Fruit fly (Drosophila melanogaster) whole organism, embryonic: ENCODE measurements around the gene CG2961.

Experiments
- BtbVII ChIP-seq: fragments of 200-800 bp; sonication (Bioruptor generic); optimal IDR thresholded peaks from 3 replicates; lab custom pipeline; 2017; ENCODE audit warnings: missing biosample characterization, mild to moderate bottlenecking, missing genetic modification characterization
- CG10366 ChIP-seq: fragments of 200-800 bp; sonication (Bioruptor generic); IDR thresholded peaks from 2 replicates; pipeline ENCODE4 v1.3.6; 2022; ENCODE audit warnings: missing biosample characterization, missing genetic modification characterization
- CG10565 ChIP-seq: fragments of 200-800 bp; sonication (Bioruptor generic); optimal IDR thresholded peaks from 3 replicates; lab custom pipeline; 2016; ENCODE audit warnings: missing biosample characterization, mild to moderate bottlenecking, missing genetic modification characterization
- CG10654 ChIP-seq: fragments of 200-800 bp; sonication (Bioruptor generic); optimal IDR thresholded peaks from 2 replicates; lab custom pipeline; 2016; ENCODE audit warnings: missing biosample characterization, missing genetic modification characterization
- CG11085 ChIP-seq: fragments of 200-800 bp; sonication (Bioruptor generic); IDR thresholded peaks from 2 replicates; pipeline ENCODE4 v1.3.6; 2022; ENCODE audit warnings: missing biosample characterization, missing genetic modification characterization
- CG11456 ChIP-seq: fragments of 200-800 bp; sonication (Bioruptor generic); IDR thresholded peaks from 3 replicates; pipeline ENCODE4 v1.3.6; 2022; ENCODE audit warnings: missing biosample characterization, missing genetic modification characterization
- CG11696 ChIP-seq: fragments of 200-800 bp; sonication (Bioruptor generic); IDR thresholded peaks from 2 replicates; pipeline ENCODE4 v1.3.6; 2022; ENCODE audit warnings: missing biosample characterization, missing genetic modification characterization
- CG1233 ChIP-seq: fragments of 200-800 bp; sonication (Bioruptor generic); optimal IDR thresholded peaks from 4 replicates; lab custom pipeline; 2018; ENCODE audit warnings: missing biosample characterization, mild to moderate bottlenecking, missing genetic modification characterization
- CG14014 ChIP-seq: fragments of 200-800 bp; sonication (Bioruptor generic); IDR thresholded peaks from 2 replicates; pipeline ENCODE4 v1.3.6; 2022; ENCODE audit warnings: missing biosample characterization, missing genetic modification characterization
- CG14965 ChIP-seq: fragments of 200-800 bp; sonication (Bioruptor generic); optimal IDR thresholded peaks from 2 replicates; lab custom pipeline; 2016; ENCODE audit warnings: missing biosample characterization, missing genetic modification characterization, borderline replicate concordance
- CG15514 ChIP-seq: fragments of 200-800 bp; sonication (Bioruptor generic); optimal IDR thresholded peaks from 3 replicates; lab custom pipeline; 2017; ENCODE audit warnings: missing biosample characterization, missing genetic modification characterization, mild to moderate bottlenecking, moderate library complexity, missing genetic modification reagents
- CG17612 ChIP-seq: fragments of 200-800 bp; sonication (Bioruptor generic); IDR thresholded peaks from 2 replicates; pipeline ENCODE4 v1.3.6; 2022; ENCODE audit warnings: missing biosample characterization, missing genetic modification characterization
- CG17802 ChIP-seq: fragments of 200-800 bp; sonication (Bioruptor generic); optimal IDR thresholded peaks from 2 replicates; lab custom pipeline; 2018; ENCODE audit warnings: missing biosample characterization, mild to moderate bottlenecking, missing genetic modification characterization, moderate library complexity
- CG18476 ChIP-seq: fragments of 200-800 bp; sonication (Bioruptor generic); optimal IDR thresholded peaks from 2 replicates; lab custom pipeline; 2016; ENCODE audit warnings: missing biosample characterization, mild to moderate bottlenecking, missing genetic modification characterization
- CG2199 ChIP-seq: fragments of 200-800 bp; sonication (Bioruptor generic); IDR thresholded peaks from 3 replicates; pipeline ENCODE4 v1.3.6; 2022; ENCODE audit warnings: missing biosample characterization, missing genetic modification characterization
- CG30020 ChIP-seq: fragments of 200-800 bp; optimal IDR thresholded peaks from 2 replicates; lab custom pipeline; 2019; ENCODE audit warnings: missing biosample characterization, mild to moderate bottlenecking, missing genetic modification characterization, moderate library complexity
- CG32532 ChIP-seq: fragments of 200-800 bp; sonication (Bioruptor generic); IDR thresholded peaks from 2 replicates; pipeline ENCODE4 v1.3.6; 2022; ENCODE audit warnings: missing biosample characterization, missing genetic modification characterization
- CG4404 ChIP-seq: fragments of 200-800 bp; sonication (Bioruptor generic); IDR thresholded peaks from 2 replicates; pipeline ENCODE4 v1.3.6; 2022; ENCODE audit warnings: missing biosample characterization, missing genetic modification characterization
- CG6272 ChIP-seq: fragments of 200-800 bp; sonication (Bioruptor generic); IDR thresholded peaks from 2 replicates; pipeline ENCODE4 v1.3.6; 2022; ENCODE audit warnings: missing biosample characterization, missing genetic modification characterization
- CG6683 ChIP-seq: fragments of 200-800 bp; sonication (Bioruptor generic); optimal IDR thresholded peaks from 2 replicates; lab custom pipeline; 2017; ENCODE audit warnings: missing biosample characterization, mild to moderate bottlenecking, missing genetic modification characterization, missing genetic modification reagents
- CG7963 ChIP-seq: fragments of 200-800 bp; sonication (Bioruptor generic); IDR thresholded peaks from 3 replicates; pipeline ENCODE4 v1.3.6; 2022; ENCODE audit warnings: missing biosample characterization, missing genetic modification characterization; ENCODE audit not compliant: partially characterized antibody
- CG8765 ChIP-seq: fragments of 200-800 bp; sonication (Bioruptor generic); IDR thresholded peaks from 2 replicates; pipeline ENCODE4 v1.3.6; 2022; ENCODE audit warnings: missing biosample characterization, missing genetic modification characterization
- CG8924 ChIP-seq: fragments of 200-800 bp; optimal IDR thresholded peaks from 3 replicates; lab custom pipeline; 2019; ENCODE audit warnings: missing biosample characterization, mild to moderate bottlenecking, missing genetic modification characterization, moderate library complexity
- CHES-1-like ChIP-seq: fragments of 200-800 bp; sonication (Bioruptor generic); optimal IDR thresholded peaks from 2 replicates; lab custom pipeline; 2016; ENCODE audit warnings: missing biosample characterization, missing genetic modification characterization
- Camta ChIP-seq: fragments of 200-800 bp; sonication (Bioruptor generic); optimal IDR thresholded peaks from 2 replicates; lab custom pipeline; 2016; ENCODE audit warnings: missing biosample characterization, missing genetic modification characterization
- D19B ChIP-seq: fragments of 200-800 bp; sonication (Bioruptor generic); optimal IDR thresholded peaks from 2 replicates; lab custom pipeline; 2017; ENCODE audit warnings: missing biosample characterization, mild to moderate bottlenecking, missing genetic modification characterization
- Deaf1 ChIP-seq: fragments of 200-800 bp; optimal IDR thresholded peaks from 3 replicates; lab custom pipeline; 2019; ENCODE audit warnings: missing biosample characterization, mild to moderate bottlenecking, missing genetic modification characterization, moderate library complexity
- Dll ChIP-seq: fragments of 200-800 bp; sonication (Bioruptor generic); IDR thresholded peaks from 4 replicates; pipeline ENCODE4 v1.3.6; 2022; ENCODE audit warnings: missing biosample characterization, missing genetic modification characterization; ENCODE audit not compliant: partially characterized antibody
- Eip74EF ChIP-seq, 2 experiments: fragments of 200-800 bp in 1 of 2; fragments of >200 bp in 1 of 2; sonication (Bioruptor generic) in 1 of 2; optimal IDR thresholded peaks; 2 replicates each; lab custom pipeline; 2017 to 2019; ENCODE audit warnings: missing biosample characterization in 2 of 2, missing genetic modification characterization in 2 of 2, mild to moderate bottlenecking in 1 of 2, moderate library complexity in 1 of 2
- HLH4C ChIP-seq: fragments of 200-800 bp; sonication (Bioruptor generic); IDR thresholded peaks from 3 replicates; pipeline ENCODE4 v1.3.6; 2022; ENCODE audit warnings: missing biosample characterization, missing genetic modification characterization; ENCODE audit not compliant: partially characterized antibody
- HmgD ChIP-seq: fragments of 200-800 bp; sonication (Bioruptor generic); optimal IDR thresholded peaks from 3 replicates; lab custom pipeline; 2016; ENCODE audit warnings: missing biosample characterization, missing genetic modification characterization
- MBD-R2 ChIP-seq: fragments of 200-800 bp; sonication (Bioruptor generic); IDR thresholded peaks from 2 replicates; pipeline ENCODE4 v1.3.6; 2022; ENCODE audit warnings: missing biosample characterization, missing genetic modification characterization
- Pdp1 ChIP-seq, 2 experiments: fragments of 200-800 bp; sonication (Bioruptor generic); optimal IDR thresholded peaks; 3 replicates each; lab custom pipeline; 2016; ENCODE audit warnings: missing biosample characterization in 2 of 2, missing genetic modification characterization in 2 of 2, mild to moderate bottlenecking in 1 of 2, moderate library complexity in 1 of 2
- ab ChIP-seq: fragments of 200-800 bp; sonication (Bioruptor generic); optimal IDR thresholded peaks from 2 replicates; lab custom pipeline; 2016; ENCODE audit warnings: missing biosample characterization, missing genetic modification characterization
- bigmax ChIP-seq: fragments of 200-800 bp; sonication (Bioruptor generic); optimal IDR thresholded peaks from 2 replicates; lab custom pipeline; 2018; ENCODE audit warnings: missing biosample characterization, mild to moderate bottlenecking, missing genetic modification characterization
- chm ChIP-seq: fragments of 200-800 bp; sonication (Bioruptor generic); IDR thresholded peaks from 2 replicates; pipeline ENCODE4 v1.3.6; 2022; ENCODE audit warnings: missing biosample characterization, missing genetic modification characterization
- dm ChIP-seq: fragments of 200-800 bp; sonication (Bioruptor generic); optimal IDR thresholded peaks from 3 replicates; lab custom pipeline; 2016; ENCODE audit warnings: missing biosample characterization, missing genetic modification characterization
- dmrt11E ChIP-seq: fragments of 200-800 bp; sonication (Bioruptor generic); optimal IDR thresholded peaks from 3 replicates; lab custom pipeline; 2018; ENCODE audit warnings: missing biosample characterization, mild to moderate bottlenecking, missing genetic modification characterization, moderate library complexity
- dpn ChIP-seq, 2 experiments: fragments of 200-800 bp; sonication (Bioruptor generic); optimal IDR thresholded peaks; 3 replicates each; lab custom pipeline; 2016; ENCODE audit warnings: missing biosample characterization in 2 of 2, missing genetic modification characterization in 2 of 2
- exex ChIP-seq: fragments of 200-800 bp; sonication (Bioruptor generic); optimal IDR thresholded peaks from 4 replicates; lab custom pipeline; 2018; ENCODE audit warnings: missing biosample characterization, mild to moderate bottlenecking, missing genetic modification characterization, moderate library complexity
- ftz-f1 ChIP-seq: fragments of 200-800 bp; sonication (Bioruptor generic); optimal IDR thresholded peaks from 2 replicates; lab custom pipeline; 2016; ENCODE audit warnings: missing biosample characterization, missing genetic modification characterization
- gro ChIP-seq: fragments of 200-800 bp; sonication (Bioruptor generic); optimal IDR thresholded peaks from 2 replicates; lab custom pipeline; 2016; ENCODE audit warnings: missing biosample characterization, missing genetic modification characterization
- kah ChIP-seq: fragments of 200-800 bp; sonication (Bioruptor generic); optimal IDR thresholded peaks from 2 replicates; lab custom pipeline; 2018; ENCODE audit warnings: missing biosample characterization, mild to moderate bottlenecking, missing genetic modification characterization
- klu ChIP-seq: fragments of 200-800 bp; sonication (Bioruptor generic); IDR thresholded peaks from 2 replicates; pipeline ENCODE4 v1.3.6; 2022; ENCODE audit warnings: missing biosample characterization, missing genetic modification characterization
- maf-S ChIP-seq: fragments of 200-800 bp; sonication (Bioruptor generic); optimal IDR thresholded peaks from 2 replicates; lab custom pipeline; 2016; ENCODE audit warnings: missing biosample characterization, missing genetic modification characterization
- onecut ChIP-seq: fragments of 200-800 bp; sonication (Bioruptor generic); IDR thresholded peaks from 2 replicates; pipeline ENCODE4 v1.3.6; 2022; ENCODE audit warnings: missing biosample characterization, missing genetic modification characterization
- rib ChIP-seq: fragments of 200-800 bp; sonication (Bioruptor generic); IDR thresholded peaks from 2 replicates; pipeline ENCODE4 v1.3.6; 2022; ENCODE audit warnings: missing biosample characterization, missing genetic modification characterization
- sisA ChIP-seq: fragments of 200-800 bp; sonication (Bioruptor generic); IDR thresholded peaks from 2 replicates; pipeline ENCODE4 v1.3.6; 2022; ENCODE audit warnings: missing biosample characterization, missing genetic modification characterization
- sob ChIP-seq: fragments of 200-800 bp; sonication (Bioruptor generic); IDR thresholded peaks from 2 replicates; pipeline ENCODE4 v1.3.6; 2022; ENCODE audit warnings: missing biosample characterization, missing genetic modification characterization
- unpg ChIP-seq: fragments of 200-800 bp; sonication (Bioruptor generic); optimal IDR thresholded peaks from 3 replicates; lab custom pipeline; 2018; ENCODE audit warnings: missing biosample characterization, mild to moderate bottlenecking, missing genetic modification characterization, moderate library complexity
- zen2 ChIP-seq: fragments of 200-800 bp; sonication (Bioruptor generic); IDR thresholded peaks from 3 replicates; pipeline ENCODE4 v1.3.6; 2022; ENCODE audit warnings: missing biosample characterization, missing genetic modification characterization; ENCODE audit not compliant: partially characterized antibody

Gene CG2961

dm6 chrX:10232497-10232896 is 383 bp downstream of the CG2961 start (continued):
- TF ChIP-seq CG32532 (GFP tag; lab: Robert Waterston, UW) (peak; percentile 62; the same call in 1 of the 2 replicates), gro (GFP tag; lab: Kevin White, UChicago) (no peak), BtbVII (GFP tag; lab: Kevin White, UChicago) (peak; percentile 75), CG6272 (GFP tag; lab: Robert Waterston, UW) (no peak; the same call in 1 of the 2 replicates), CG7963 (GFP tag; lab: Robert Waterston, UW) (no peak), CG11085 (no peak), CG1233 (GFP tag; lab: Kevin White, UChicago) (peak; percentile 61), CG10366 (peak; percentile 87), CG14014 (GFP tag; lab: Robert Waterston, UW) (0 out of 2 replicates have a peak, but pooled peaks have one; percentile 48), CG14965 (GFP tag; lab: Kevin White, UChicago) (no peak), D19B (no peak), CG2199 (GFP tag; lab: Robert Waterston, UW) (no peak), MBD-R2 (GFP tag; lab: Robert Waterston, UW) (no peak), Dll (GFP tag; lab: Robert Waterston, UW) (no peak), CG10565 (GFP tag; lab: Kevin White, UChicago) (no peak), HLH4C (GFP tag; lab: Robert Waterston, UW) (no peak), CG30020 (tag; lab: Kevin White, UChicago) (no peak), CG8924 (tag; lab: Kevin White, UChicago) (peak; percentile 85), Pdp1 (GFP tag; optimal IDR thresholded peaks at IDR 0.05; lab: Kevin White, UChicago) (peak; percentile 54 to 60), CG11696 (GFP tag; lab: Robert Waterston, UW) (no peak), Camta (GFP tag; lab: Kevin White, UChicago) (peak; percentile 39), HmgD (GFP tag; lab: Kevin White, UChicago) (no peak), zen2 (GFP tag; lab: Robert Waterston, UW) (no peak), kah (GFP tag; lab: Kevin White, UChicago) (peak; percentile 47), maf-S (GFP tag; lab: Kevin White, UChicago) (peak; percentile 42), bigmax (no peak), CG4404 (GFP tag; lab: Robert Waterston, UW) (no peak), dm (GFP tag; lab: Kevin White, UChicago) (peak; percentile 28), dpn (GFP tag; optimal IDR thresholded peaks at IDR 0.05; lab: Kevin White, UChicago) (peak; percentile 54 to 72), CHES-1-like (GFP tag; lab: Kevin White, UChicago) (peak; percentile 23), onecut (GFP tag; lab: Robert Waterston, UW) (peak; percentile 10; the same call in 1 of the 2 replicates), ab (GFP tag; lab: Kevin White, UChicago) (no peak), dmrt11E (tag; lab: Kevin White, UChicago) (no peak), sob (GFP tag; lab: Robert Waterston, UW) (no peak), Deaf1 (tag; lab: Kevin White, UChicago) (no peak), sisA (GFP tag; lab: Robert Waterston, UW) (peak; percentile 30; the same call in 1 of the 2 replicates), CG11456 (GFP tag; lab: Robert Waterston, UW) (no peak), exex (tag; lab: Kevin White, UChicago) (no peak), chm (GFP tag; lab: Robert Waterston, UW) (no peak; the same call in 1 of the 2 replicates), CG6683 (peak; percentile 17), CG15514 (peak; percentile 47), rib (GFP tag; lab: Robert Waterston, UW) (no peak), CG8765 (GFP tag; lab: Robert Waterston, UW) (no peak), ftz-f1 (GFP tag; lab: Kevin White, UChicago) (no peak), klu (GFP tag; lab: Robert Waterston, UW) (no peak), unpg (GFP tag; lab: Kevin White, UChicago) (peak; percentile 89), CG17802 (tag; lab: Kevin White, UChicago) (no peak), CG10654 (GFP tag; lab: Kevin White, UChicago) (peak; percentile 10), CG18476 (peak; percentile 5), CG17612 (GFP tag; lab: Robert Waterston, UW) (0 out of 2 replicates have a peak, but pooled peaks have one; percentile 23), Eip74EF (GFP tag; optimal IDR thresholded peaks at IDR 0.05; lab: Kevin White, UChicago) (peak in 1 of 2 experiments; percentile 83)
